Worm (Caenorhabditis elegans): ENCODE measurements around the gene ptr-4.

DNA sequence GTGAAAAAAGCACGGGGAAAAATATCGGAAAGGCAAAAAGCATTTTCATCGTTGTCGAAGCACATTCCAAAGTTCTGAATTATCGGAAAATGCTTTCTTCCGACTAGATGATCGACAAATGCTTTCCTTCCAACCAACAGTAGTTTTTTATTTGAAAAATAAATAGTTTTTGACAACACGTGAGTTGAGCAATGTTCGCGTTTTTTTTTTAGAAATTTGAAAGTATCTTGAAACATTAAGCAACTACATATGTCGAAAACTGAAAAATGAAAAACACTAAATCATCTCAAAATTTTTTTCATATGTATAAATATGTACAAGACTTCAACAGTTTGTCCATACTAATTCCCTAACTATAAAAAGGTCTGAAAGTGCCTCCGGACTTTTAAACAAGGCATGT is 26.2 kb downstream of the ptr-4 start, which contains the start of gene hsp-25:
- no peak for TF ChIP-seq ztf-23 (GFP tag; IDR thresholded peaks at IDR 0.05)
- no peak for TF ChIP-seq flt-1 (GFP tag; IDR thresholded peaks at IDR 0.05)
- no peak for TF ChIP-seq tab-1 (GFP tag; IDR thresholded peaks at IDR 0.05)
- no peak for TF ChIP-seq ref-1 (GFP tag; conservative IDR thresholded peaks at IDR 0.05)
- no peak for TF ChIP-seq T22C8.4 (GFP tag; IDR thresholded peaks at IDR 0.05)
- TF ChIP-seq med-1 (GFP tag; optimal IDR thresholded peaks at IDR 0.05; ENCODE audit: insufficient read depth) = no peak
- no peak for TF ChIP-seq cog-1 (tag; optimal IDR thresholded peaks at IDR 0.05)
- TF ChIP-seq ztf-29 (GFP tag; IDR thresholded peaks at IDR 0.05) = no peak
- no peak for TF ChIP-seq klf-2 (GFP tag; conservative IDR thresholded peaks at IDR 0.05)

Data from whole organism, midembryonic.